Worm (Caenorhabditis elegans) whole organism, L4/young adult: ENCODE measurements around the gene szy-2.

Source experiments
- dao-5 ChIP-seq: sonication (generic microtip); optimal IDR thresholded peaks from 2 replicates; lab custom pipeline; 2016; ENCODE audit warnings: missing genotype, missing genetic modification characterization, moderate library complexity, missing compliant biosample characterization
- him-1 ChIP-seq: sonication (generic microtip); optimal IDR thresholded peaks from 2 replicates; lab custom pipeline; 2016; ENCODE audit warnings: missing genotype, missing genetic modification reagents, missing genetic modification characterization, missing compliant biosample characterization

ce11 chrIII:5413680-5414079 lies 42.6 kb upstream of the szy-2 start, which contains the start of gene grl-22:
- TF ChIP-seq dao-5 (tag; lab: Kevin White, UChicago), result no peak
- no peak for TF ChIP-seq him-1 (tag; lab: Kevin White, UChicago)
